Worm (Caenorhabditis elegans) whole organism, young adult: ENCODE data around the gene srx-84.

Experiments
- B0019.2 ChIP-seq: fragments of 200-800 bp; sonication (Bioruptor generic); conservative IDR thresholded peaks from 2 replicates; pipeline ENCODE4 v1.3.6; 2022; ENCODE audit warnings: missing genetic modification reagents, missing genetic modification characterization, missing compliant biosample characterization
- B0035.1 ChIP-seq: sonication (generic microtip); optimal IDR thresholded peaks from 2 replicates; lab custom pipeline; 2016; ENCODE audit warnings: missing genetic modification characterization, mild to moderate bottlenecking, missing compliant biosample characterization, missing genotype, missing genetic modification reagents
- K11D2.4 ChIP-seq: fragments of 200-800 bp; sonication (Bioruptor generic); IDR thresholded peaks from 2 replicates; pipeline ENCODE4 v1.3.6; 2022; ENCODE audit warnings: missing genetic modification reagents, missing genetic modification characterization, missing compliant biosample characterization
- K12H6.12 ChIP-seq: fragments of 200-800 bp; sonication (Bioruptor generic); optimal IDR thresholded peaks from 2 replicates; lab custom pipeline; 2018; ENCODE audit warnings: mild to moderate bottlenecking, missing genetic modification characterization, missing compliant biosample characterization
- ccch-3 ChIP-seq: fragments of 200-800 bp; sonication (Bioruptor generic); optimal IDR thresholded peaks from 2 replicates; lab custom pipeline; 2018; ENCODE audit warnings: mild to moderate bottlenecking, missing genetic modification characterization, missing compliant biosample characterization
- cebp-1 ChIP-seq, 2 experiments: fragments of 200-800 bp in 1 of 2; sonication (Bioruptor generic) in 1 of 2; sonication (generic microtip) in 1 of 2; IDR thresholded peaks in 1 of 2; optimal IDR thresholded peaks in 1 of 2; 2 replicates each; pipeline versions ENCODE4 v1.3.6 to Lab custom; 2017 to 2022; ENCODE audit warnings: missing compliant biosample characterization in 2 of 2, missing genetic modification characterization in 2 of 2, mild to moderate bottlenecking in 1 of 2, missing genetic modification reagents in 1 of 2, moderate library complexity in 1 of 2
- cebp-2 ChIP-seq: fragments of 200-800 bp; sonication (Bioruptor generic); IDR thresholded peaks from 2 replicates; pipeline ENCODE4 v1.3.6; 2022; ENCODE audit warnings: missing genetic modification characterization, missing compliant biosample characterization
- die-1 ChIP-seq: sonication (generic microtip); optimal IDR thresholded peaks from 2 replicates; lab custom pipeline; 2016; ENCODE audit warnings: missing genotype, mild to moderate bottlenecking, missing genetic modification characterization, missing compliant biosample characterization
- efl-1 ChIP-seq: fragments of 150-350 bp; optimal IDR thresholded peaks from 2 replicates; lab custom pipeline; 2014; ENCODE audit warnings: missing biosample characterization, missing genetic modification reagents, missing genetic modification characterization
- egl-44 ChIP-seq: fragments of 200-800 bp; sonication (Bioruptor generic); IDR thresholded peaks from 2 replicates; pipeline ENCODE4 v1.3.6; 2022; ENCODE audit warnings: missing genetic modification reagents, missing genetic modification characterization, missing compliant biosample characterization
- fkh-3 ChIP-seq: sonication (generic microtip); optimal IDR thresholded peaks from 2 replicates; lab custom pipeline; 2016; ENCODE audit warnings: mild to moderate bottlenecking, missing genetic modification characterization, missing compliant biosample characterization
- lin-40 ChIP-seq: sonication (generic microtip); optimal IDR thresholded peaks from 2 replicates; lab custom pipeline; 2016; ENCODE audit warnings: missing genetic modification characterization, mild to moderate bottlenecking, missing compliant biosample characterization, missing genotype, missing genetic modification reagents
- lir-1 ChIP-seq: fragments of 200-800 bp; sonication (Bioruptor generic); conservative IDR thresholded peaks from 2 replicates; pipeline ENCODE4 v1.3.6; 2022; ENCODE audit warnings: missing genetic modification reagents, missing genetic modification characterization, missing compliant biosample characterization
- lsl-1 ChIP-seq: fragments of 200-800 bp; sonication (Bioruptor generic); optimal IDR thresholded peaks from 2 replicates; lab custom pipeline; 2018; ENCODE audit warnings: mild to moderate bottlenecking, missing genetic modification characterization, moderate library complexity, missing compliant biosample characterization
- nhr-179 ChIP-seq: sonication (generic microtip); optimal IDR thresholded peaks from 2 replicates; lab custom pipeline; 2016; ENCODE audit warnings: mild to moderate bottlenecking, missing genetic modification characterization, missing compliant biosample characterization
- nhr-80 ChIP-seq: sonication (generic microtip); optimal IDR thresholded peaks from 2 replicates; lab custom pipeline; 2016; ENCODE audit warnings: missing genetic modification characterization, missing compliant biosample characterization
- pha-4 ChIP-seq: fragments of 150-350 bp; sonication (generic microtip); optimal IDR thresholded peaks from 2 replicates; lab custom pipeline; 2014; ENCODE audit warnings: missing biosample characterization, missing genetic modification reagents, missing genetic modification characterization
- tbp1 ChIP-seq: fragments of 200-800 bp; sonication (Bioruptor generic); optimal IDR thresholded peaks from 2 replicates; lab custom pipeline; 2018; ENCODE audit warnings: mild to moderate bottlenecking, missing genetic modification characterization, missing compliant biosample characterization
- tlf-1 ChIP-seq: fragments of 200-800 bp; sonication (Bioruptor generic); optimal IDR thresholded peaks from 2 replicates; lab custom pipeline; 2018; ENCODE audit warnings: mild to moderate bottlenecking, missing genetic modification characterization, missing compliant biosample characterization

srx-84 gene

ce11 chrV:11648435-11648834 is 49.5 kb downstream of the srx-84 start:
- no peak for TF ChIP-seq K11D2.4 (GFP tag; lab: Robert Waterston, UW)
- TF ChIP-seq lir-1 (GFP tag; lab: Robert Waterston, UW), result no peak
- TF ChIP-seq nhr-80 (tag; lab: Kevin White, UChicago), result peak; percentile 47
- TF ChIP-seq cebp-1 (GFP tag; IDR thresholded peaks at IDR 0.05; lab: Robert Waterston, UW), result peak; percentile 88
- TF ChIP-seq cebp-1 (tag; optimal IDR thresholded peaks at IDR 0.05; lab: Kevin White, UChicago), result peak; percentile 87

- no peak for TF ChIP-seq efl-1
- no peak for TF ChIP-seq tbp1 (GFP tag; lab: Kevin White, UChicago)
- no peak for TF ChIP-seq lin-40 (tag; lab: Kevin White, UChicago)
- no peak for TF ChIP-seq B0035.1 (tag; lab: Kevin White, UChicago)
- no peak for TF ChIP-seq nhr-179 (tag; lab: Kevin White, UChicago)
- TF ChIP-seq egl-44 (GFP tag; lab: Robert Waterston, UW), result no peak
- TF ChIP-seq lsl-1, result no peak
- no peak for TF ChIP-seq fkh-3 (tag; lab: Kevin White, UChicago)
- TF ChIP-seq tlf-1, result no peak
- TF ChIP-seq die-1 (tag; lab: Kevin White, UChicago), result no peak
- TF ChIP-seq pha-4 (tag; lab: Kevin White, UChicago), result no peak
- no peak for TF ChIP-seq ccch-3 (GFP tag; lab: Kevin White, UChicago)
- no peak for TF ChIP-seq cebp-2 (GFP tag; lab: Robert Waterston, UW)
- no peak for TF ChIP-seq B0019.2
- TF ChIP-seq K12H6.12 (tag; lab: Kevin White, UChicago), result no peak
Observed at ce11 chrV:11649254-11649653, 50.3 kb downstream of the srx-84 start.
